Worm (Caenorhabditis elegans) whole organism, L4 larva: ENCODE results near the gene unc-84.

Experiments
- aly-2 ChIP-seq: sonication (generic microtip); optimal IDR thresholded peaks from 2 replicates; lab custom pipeline; 2018; ENCODE audit warnings: missing biosample characterization, missing genetic modification characterization
- fos-1 ChIP-seq: fragments of 150-350 bp; optimal IDR thresholded peaks from 2 replicates; lab custom pipeline; 2014; ENCODE audit warnings: missing biosample characterization, missing genetic modification characterization
- lin-39 ChIP-seq: fragments of 150-350 bp; optimal IDR thresholded peaks from 2 replicates; lab custom pipeline; 2014; ENCODE audit warnings: missing biosample characterization, missing genetic modification reagents, missing genetic modification characterization
- pqm-1 ChIP-seq: sonication (generic microtip); optimal IDR thresholded peaks from 2 replicates; lab custom pipeline; 2017; ENCODE audit warnings: missing biosample characterization, missing genetic modification characterization
- spr-3 ChIP-seq: fragments of 200-800 bp; sonication (Bioruptor generic); optimal IDR thresholded peaks from 2 replicates; lab custom pipeline; 2018; ENCODE audit warnings: mild to moderate bottlenecking, missing genetic modification characterization, missing compliant biosample characterization
- tra-1 ChIP-seq: fragments of 200-800 bp; sonication (Bioruptor generic); IDR thresholded peaks from 2 replicates; pipeline ENCODE4 v1.3.6; 2022; ENCODE audit warnings: missing genetic modification reagents, missing genetic modification characterization, missing compliant biosample characterization
- unc-39 ChIP-seq: sonication (generic microtip); optimal IDR thresholded peaks from 2 replicates; lab custom pipeline; 2017; ENCODE audit warnings: missing biosample characterization, missing genetic modification characterization
- vab-7 ChIP-seq: fragments of 200-800 bp; sonication (Bioruptor generic); IDR thresholded peaks from 2 replicates; pipeline ENCODE4 v1.3.6; 2022; ENCODE audit warnings: missing genetic modification reagents, missing genetic modification characterization, missing compliant biosample characterization

DNA sequence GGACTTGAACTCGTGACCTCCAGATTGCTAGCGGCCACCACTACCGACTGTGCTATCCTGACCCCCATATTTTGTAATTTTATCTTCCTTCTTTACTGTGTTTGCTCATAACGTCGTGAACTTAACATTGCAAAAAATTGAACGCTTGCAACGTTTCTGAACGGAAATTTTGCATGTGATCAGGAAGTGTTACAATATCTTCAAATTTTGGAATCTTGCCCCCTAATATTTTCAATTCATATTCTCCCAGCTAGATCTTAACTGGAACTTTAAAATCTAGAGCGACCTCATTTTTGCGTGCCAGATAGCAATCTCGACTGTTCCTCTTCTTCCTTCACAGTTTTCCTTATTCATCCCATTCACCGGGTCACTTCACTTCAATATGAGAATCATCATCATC, 2.8 kb upstream of the unc-84 start, which contains the start of gene F54B11.10:
- TF ChIP-seq aly-2 (tag; lab: Kevin White, UChicago) (no peak), lin-39 (no peak), fos-1 (tag; lab: Kevin White, UChicago) (no peak), pqm-1 (tag; lab: Kevin White, UChicago) (no peak), unc-39 (tag; lab: Kevin White, UChicago) (no peak), tra-1 (GFP tag; lab: Robert Waterston, UW) (no peak), spr-3 (GFP tag; lab: Kevin White, UChicago) (no peak), vab-7 (GFP tag; lab: Robert Waterston, UW) (no peak)
